Fruit fly (Drosophila melanogaster) whole organism, adult: ENCODE results near the gene CG43245.

Experiments
- CG11617 ChIP-seq: fragments of 200-800 bp; sonication (Bioruptor generic); optimal IDR thresholded peaks from 2 replicates; lab custom pipeline; 2017; ENCODE audit warnings: mild to moderate bottlenecking, missing biosample characterization, missing genetic modification reagents, missing genetic modification characterization
- CG12768 ChIP-seq: fragments of 200-800 bp; sonication (Bioruptor generic); optimal IDR thresholded peaks from 2 replicates; lab custom pipeline; 2017; ENCODE audit warnings: missing biosample characterization, missing genetic modification characterization, mild to moderate bottlenecking, moderate library complexity, missing genetic modification reagents
- CG14711 ChIP-seq: fragments of 200-800 bp; sonication (Bioruptor generic); optimal IDR thresholded peaks from 2 replicates; lab custom pipeline; 2018; ENCODE audit warnings: missing biosample characterization, mild to moderate bottlenecking, missing genetic modification characterization, moderate library complexity
- CG1620 ChIP-seq: fragments of 200-800 bp; sonication (Bioruptor generic); optimal IDR thresholded peaks from 2 replicates; lab custom pipeline; 2016; ENCODE audit warnings: missing biosample characterization, missing genetic modification characterization
- CG33017 ChIP-seq: fragments of 200-800 bp; sonication (Bioruptor generic); optimal IDR thresholded peaks from 2 replicates; lab custom pipeline; 2018; ENCODE audit warnings: missing biosample characterization, mild to moderate bottlenecking, missing genetic modification characterization, moderate library complexity
- CG5204 ChIP-seq: fragments of 200-800 bp; sonication (Bioruptor generic); optimal IDR thresholded peaks from 2 replicates; lab custom pipeline; 2016; ENCODE audit warnings: missing biosample characterization, missing genetic modification characterization
- CG7045 ChIP-seq: fragments of 200-800 bp; sonication (Bioruptor generic); optimal IDR thresholded peaks from 2 replicates; lab custom pipeline; 2017; ENCODE audit warnings: missing biosample characterization, mild to moderate bottlenecking, missing genetic modification characterization
- CG7101 ChIP-seq: fragments of 200-800 bp; sonication (Bioruptor generic); optimal IDR thresholded peaks from 2 replicates; lab custom pipeline; 2018; ENCODE audit warnings: missing biosample characterization, mild to moderate bottlenecking, missing genetic modification characterization, moderate library complexity
- Clk ChIP-seq: fragments of 200-800 bp; sonication (Bioruptor generic); optimal IDR thresholded peaks from 2 replicates; lab custom pipeline; 2017; ENCODE audit warnings: missing biosample characterization, missing genetic modification characterization
- Crg-1 ChIP-seq: fragments of 200-800 bp; sonication (Bioruptor generic); optimal IDR thresholded peaks from 2 replicates; lab custom pipeline; 2016; ENCODE audit warnings: missing biosample characterization, missing genetic modification characterization
- Hr96 ChIP-seq: fragments of 200-800 bp; sonication (Bioruptor generic); optimal IDR thresholded peaks from 2 replicates; lab custom pipeline; 2016; ENCODE audit warnings: missing biosample characterization, missing genetic modification characterization
- Mnt ChIP-seq: fragments of 200-800 bp; sonication (Bioruptor generic); optimal IDR thresholded peaks from 2 replicates; lab custom pipeline; 2016; ENCODE audit warnings: missing biosample characterization, mild to moderate bottlenecking, missing genetic modification characterization
- bab1 ChIP-seq: fragments of 200-800 bp; sonication (Bioruptor generic); optimal IDR thresholded peaks from 3 replicates; lab custom pipeline; 2019; ENCODE audit warnings: missing biosample characterization, mild to moderate bottlenecking, missing genetic modification characterization, moderate library complexity
- cic ChIP-seq: fragments of 200-800 bp; sonication (Bioruptor generic); optimal IDR thresholded peaks from 2 replicates; lab custom pipeline; 2017; ENCODE audit warnings: missing biosample characterization, mild to moderate bottlenecking, missing genetic modification characterization, moderate library complexity
- cnc ChIP-seq, 2 experiments: fragments of >200 bp; optimal IDR thresholded peaks; 2 replicates each; lab custom pipeline; 2017
- kay ChIP-seq: fragments of 200-800 bp; sonication (Bioruptor generic); peaks from one replicate; lab custom pipeline; 2016; ENCODE audit warnings: missing biosample characterization, missing genetic modification characterization, borderline replicate concordance
- ovo ChIP-seq: fragments of 200-800 bp; sonication (Bioruptor generic); optimal IDR thresholded peaks from 2 replicates; lab custom pipeline; 2016; ENCODE audit warnings: missing biosample characterization, missing genetic modification characterization
- pad ChIP-seq: fragments of 200-800 bp; sonication (Bioruptor generic); optimal IDR thresholded peaks from 3 replicates; lab custom pipeline; 2017; ENCODE audit warnings: missing biosample characterization, missing genetic modification characterization, mild to moderate bottlenecking, moderate library complexity, missing genetic modification reagents
- tj ChIP-seq: fragments of 200-800 bp; sonication (Bioruptor generic); optimal IDR thresholded peaks from 3 replicates; lab custom pipeline; 2017; ENCODE audit warnings: missing biosample characterization, mild to moderate bottlenecking, missing genetic modification characterization, moderate library complexity
- toe ChIP-seq: fragments of 200-800 bp; sonication (Bioruptor generic); optimal IDR thresholded peaks from 2 replicates; lab custom pipeline; 2016; ENCODE audit warnings: missing biosample characterization, missing genetic modification characterization

Gene CG43245

DNA sequence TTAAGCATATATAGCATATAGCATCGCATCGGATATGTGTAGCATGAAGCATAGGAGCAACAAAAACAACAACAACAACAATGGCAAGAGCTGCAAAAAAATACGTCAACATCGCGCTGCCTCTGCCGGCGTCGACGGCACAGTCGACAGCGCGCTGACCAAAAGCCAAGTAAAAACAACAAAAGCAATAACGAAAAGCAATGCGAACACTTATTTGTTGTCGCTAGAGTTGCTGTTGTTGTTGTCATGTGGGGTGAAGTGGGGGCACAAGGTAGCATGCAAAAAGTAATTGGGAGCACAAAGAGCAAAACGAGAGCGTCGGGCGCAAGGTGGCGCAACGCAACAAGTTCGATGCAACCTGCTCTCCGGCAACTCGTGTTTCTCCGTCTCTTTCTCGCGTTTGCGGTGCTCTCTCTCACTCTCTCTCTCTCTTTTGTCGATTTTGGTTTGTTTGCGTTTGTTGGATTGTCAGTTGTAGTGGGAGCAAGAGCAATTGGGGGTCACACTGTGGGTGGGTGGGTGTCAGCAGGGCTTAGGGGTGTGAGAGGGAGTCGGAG, 32.5 kb upstream of the CG43245 start:
- TF ChIP-seq tj (GFP tag; lab: Kevin White, UChicago), result peak; percentile 23
- TF ChIP-seq cic (GFP tag; lab: Kevin White, UChicago), result no peak
- no peak for TF ChIP-seq Clk

DNA sequence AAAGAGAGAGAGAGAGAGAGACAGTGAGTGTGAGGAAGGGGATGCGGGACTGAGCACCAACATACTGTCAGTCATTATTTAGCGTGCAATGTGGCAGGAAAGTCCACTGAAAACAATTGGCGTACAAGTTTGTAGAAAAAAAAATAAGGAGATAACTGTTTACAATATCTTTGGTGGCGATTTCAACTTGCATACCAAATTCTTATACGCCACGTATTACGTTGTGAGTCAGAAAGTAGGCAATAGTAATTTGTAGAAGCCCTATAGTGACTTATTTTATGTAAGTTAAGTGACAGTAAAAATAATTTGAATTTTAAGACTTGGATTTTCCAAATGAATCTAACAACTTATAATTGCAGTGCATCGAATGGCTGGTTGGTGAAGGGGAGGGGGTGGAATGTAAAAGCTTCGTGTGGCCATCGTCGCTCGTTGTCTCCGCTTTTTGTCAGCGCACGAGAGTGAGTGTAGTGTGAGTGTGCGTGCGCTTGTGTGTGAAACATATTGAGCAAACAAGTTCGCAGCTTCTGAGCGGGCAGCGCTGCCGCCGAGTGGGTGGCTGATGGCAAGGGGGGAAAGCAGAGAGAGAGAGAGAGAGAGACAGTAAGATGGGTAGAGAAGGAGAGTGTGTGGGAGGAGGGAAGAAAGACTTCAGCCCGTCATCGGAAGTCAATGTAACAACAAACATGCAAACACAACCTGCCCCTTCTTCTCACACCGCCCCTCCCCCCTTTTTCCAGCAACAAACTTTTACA, 31.9 kb upstream of the CG43245 start:
- TF ChIP-seq cic (GFP tag; lab: Kevin White, UChicago), result peak; percentile 18
- TF ChIP-seq kay (GFP tag; lab: Kevin White, UChicago), result no peak
- peak; percentile 57 for TF ChIP-seq tj (GFP tag; lab: Kevin White, UChicago)
- peak; percentile 89 for TF ChIP-seq Clk
- no peak for TF ChIP-seq ovo (GFP tag; lab: Kevin White, UChicago)
- TF ChIP-seq CG33017 (tag; lab: Kevin White, UChicago), result peak; percentile 76
- TF ChIP-seq Mnt (GFP tag; lab: Kevin White, UChicago), result peak; percentile 8
- peak; percentile 36 for TF ChIP-seq CG1620 (GFP tag; lab: Kevin White, UChicago)
- TF ChIP-seq pad (GFP tag; lab: Kevin White, UChicago), result peak; percentile 77
- TF ChIP-seq toe (GFP tag; lab: Kevin White, UChicago), result peak; percentile 95
- peak; percentile 73 for TF ChIP-seq CG11617 (GFP tag; lab: Kevin White, UChicago)
- TF ChIP-seq CG12768, result peak; percentile 92
- peak; percentile 93 for TF ChIP-seq CG7045
- peak; percentile 79 for TF ChIP-seq Hr96
- peak; percentile 75 for TF ChIP-seq CG7101 (tag; lab: Kevin White, UChicago)
- peak; percentile 82 for TF ChIP-seq CG14711
- peak; percentile 53 for TF ChIP-seq bab1 (GFP tag; lab: Kevin White, UChicago)
- peak; percentile 15 for TF ChIP-seq Crg-1
- no peak for TF ChIP-seq cnc (optimal IDR thresholded peaks at IDR 0.05; lab: Kevin White, UChicago)
- TF ChIP-seq CG5204 (GFP tag; lab: Kevin White, UChicago), result peak; percentile 79

DNA sequence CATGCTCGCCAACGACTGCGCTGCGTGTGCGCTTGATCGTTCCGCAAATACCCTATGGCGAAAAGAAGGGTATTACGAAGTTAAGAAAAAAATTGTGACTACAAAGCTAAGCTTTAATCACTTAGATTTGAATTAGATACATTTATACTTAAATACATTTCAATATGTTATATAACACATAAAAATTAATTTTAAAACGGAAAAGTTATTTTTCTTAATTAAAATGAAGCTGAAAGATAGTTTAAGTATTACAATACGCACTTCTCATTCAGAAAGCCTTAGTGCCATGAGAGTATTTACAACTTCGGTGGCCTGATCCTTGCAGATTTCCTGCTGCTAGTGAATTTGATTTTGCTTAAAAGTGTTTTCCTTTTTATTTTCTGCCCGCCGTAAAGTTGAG, 31.0 kb upstream of the CG43245 start:
- TF ChIP-seq kay (GFP tag; lab: Kevin White, UChicago), result peak; percentile 87
- TF ChIP-seq CG14711, result no peak
- TF ChIP-seq CG33017 (tag; lab: Kevin White, UChicago), result no peak
- no peak for TF ChIP-seq tj (GFP tag; lab: Kevin White, UChicago)

DNA sequence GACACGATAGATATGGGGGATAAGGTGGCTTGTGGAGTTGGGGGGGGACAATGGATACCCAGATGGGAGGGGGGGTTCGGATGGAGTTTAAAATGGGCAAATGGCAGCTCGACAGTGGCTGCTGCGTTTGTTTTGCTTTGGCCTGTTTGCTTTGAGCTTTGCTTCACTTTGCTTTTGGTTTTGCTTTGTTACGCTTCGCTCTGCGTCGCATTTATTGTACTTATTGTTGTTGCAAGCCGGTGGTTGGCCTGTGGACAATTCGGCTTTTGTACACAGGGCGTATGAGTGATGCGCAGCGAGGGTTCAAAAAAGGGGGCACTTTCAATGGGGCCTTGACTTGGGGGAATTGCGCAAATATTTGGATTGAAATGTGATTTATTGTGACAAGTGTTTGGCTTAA, 30.6 kb upstream of the CG43245 start:
- TF ChIP-seq kay (GFP tag; lab: Kevin White, UChicago) (no peak), Clk (no peak), pad (GFP tag; lab: Kevin White, UChicago) (no peak), CG11617 (GFP tag; lab: Kevin White, UChicago) (no peak), toe (GFP tag; lab: Kevin White, UChicago) (no peak), CG33017 (tag; lab: Kevin White, UChicago) (no peak), Hr96 (no peak), bab1 (GFP tag; lab: Kevin White, UChicago) (no peak), Crg-1 (no peak), CG7045 (no peak), CG12768 (no peak), CG1620 (GFP tag; lab: Kevin White, UChicago) (no peak)

DNA sequence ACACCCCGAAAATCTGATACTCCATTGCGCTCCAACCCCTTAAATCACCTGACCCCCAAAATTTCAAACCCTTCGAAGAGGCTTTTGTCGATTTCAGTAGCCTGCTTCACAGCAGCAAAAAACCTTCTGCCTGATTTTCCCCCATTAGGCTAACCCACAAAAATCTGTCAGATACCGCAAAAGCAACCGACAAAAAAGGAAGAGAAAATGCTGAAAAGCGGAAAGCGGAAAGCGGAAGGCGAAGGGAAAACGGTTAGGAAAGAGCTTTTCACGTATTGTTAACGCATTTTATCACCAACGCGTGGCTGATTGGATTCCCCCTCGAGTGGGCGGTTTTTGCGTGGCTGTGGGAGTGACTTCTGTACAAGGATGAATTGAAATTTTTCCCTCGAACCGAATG, 29.5 kb upstream of the CG43245 start:
- no peak for TF ChIP-seq ovo (GFP tag; lab: Kevin White, UChicago)
- no peak for TF ChIP-seq CG33017 (tag; lab: Kevin White, UChicago)
- TF ChIP-seq Hr96, result no peak
- TF ChIP-seq toe (GFP tag; lab: Kevin White, UChicago), result no peak
- TF ChIP-seq CG12768, result no peak
- no peak for TF ChIP-seq Crg-1
- TF ChIP-seq Clk, result no peak
- no peak for TF ChIP-seq cnc (optimal IDR thresholded peaks at IDR 0.05; lab: Kevin White, UChicago)
- TF ChIP-seq CG7045, result no peak
- no peak for TF ChIP-seq CG5204 (GFP tag; lab: Kevin White, UChicago)
- no peak for TF ChIP-seq CG11617 (GFP tag; lab: Kevin White, UChicago)
- no peak for TF ChIP-seq Mnt (GFP tag; lab: Kevin White, UChicago)
- TF ChIP-seq bab1 (GFP tag; lab: Kevin White, UChicago), result no peak
- no peak for TF ChIP-seq pad (GFP tag; lab: Kevin White, UChicago)
- no peak for TF ChIP-seq cic (GFP tag; lab: Kevin White, UChicago)

DNA sequence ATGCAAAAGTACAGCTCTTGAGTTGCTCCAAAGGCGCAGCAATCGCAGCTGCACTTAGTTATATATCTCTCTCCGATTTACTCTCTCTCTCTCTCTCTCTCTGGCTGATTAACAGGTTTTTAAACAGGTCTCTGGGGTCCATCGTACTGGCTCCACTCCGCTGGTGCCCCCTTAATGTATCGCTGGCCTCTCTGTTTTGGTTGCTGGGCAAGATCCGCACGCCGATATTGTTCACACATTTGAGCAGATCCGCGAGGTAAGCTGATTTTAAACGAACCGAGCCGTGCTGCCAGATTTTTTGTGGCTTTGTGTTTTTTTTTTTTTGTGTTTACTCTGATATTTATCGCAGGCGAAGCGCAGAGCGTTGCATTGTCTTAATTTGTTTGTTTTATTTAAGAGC, 28.9 kb upstream of the CG43245 start:
- peak; percentile 19 for TF ChIP-seq kay (GFP tag; lab: Kevin White, UChicago)
- peak; percentile 25 for TF ChIP-seq tj (GFP tag; lab: Kevin White, UChicago)
- TF ChIP-seq Clk, result no peak
